Worm (Caenorhabditis elegans) whole organism, late embryonic: ENCODE data around the gene K09E9.3.

Experiments used
- C08G9.2 ChIP-seq: sonication (generic microtip); optimal IDR thresholded peaks from 2 replicates; lab custom pipeline; 2016; ENCODE audit warnings: mild to moderate bottlenecking, missing genetic modification characterization, moderate library complexity, missing compliant biosample characterization
- F13H6.1 ChIP-seq: sonication (generic microtip); optimal IDR thresholded peaks from 2 replicates; lab custom pipeline; 2016; ENCODE audit warnings: missing genetic modification characterization, missing compliant biosample characterization
- ahr-1 ChIP-seq: sonication (generic microtip); optimal IDR thresholded peaks from 2 replicates; lab custom pipeline; 2016; ENCODE audit warnings: missing genetic modification characterization, missing compliant biosample characterization
- ama-1 ChIP-seq: fragments of 150-350 bp; optimal IDR thresholded peaks from 2 replicates; lab custom pipeline; 2014
- ceh-14 ChIP-seq: sonication (generic microtip); optimal IDR thresholded peaks from 2 replicates; lab custom pipeline; 2016; ENCODE audit warnings: missing genotype, missing genetic modification characterization, missing compliant biosample characterization
- ceh-18 ChIP-seq: sonication (generic microtip); optimal IDR thresholded peaks from 2 replicates; lab custom pipeline; 2016; ENCODE audit warnings: missing genetic modification characterization, missing compliant biosample characterization
- ceh-22 ChIP-seq: sonication (generic microtip); optimal IDR thresholded peaks from 2 replicates; lab custom pipeline; 2017; ENCODE audit warnings: missing biosample characterization, missing genetic modification characterization
- ceh-24 ChIP-seq: sonication (generic microtip); optimal IDR thresholded peaks from 2 replicates; lab custom pipeline; 2016; ENCODE audit warnings: mild to moderate bottlenecking, missing genetic modification characterization, missing compliant biosample characterization
- ceh-31 ChIP-seq: sonication (generic microtip); optimal IDR thresholded peaks from 2 replicates; lab custom pipeline; 2016; ENCODE audit warnings: missing genetic modification characterization, missing compliant biosample characterization
- ceh-45 ChIP-seq: fragments of 200-800 bp; sonication (Bioruptor generic); IDR thresholded peaks from 2 replicates; pipeline ENCODE4 v1.3.6; 2022; ENCODE audit warnings: missing genetic modification reagents, missing genetic modification characterization, missing compliant biosample characterization
- ceh-48 ChIP-seq: sonication (generic microtip); optimal IDR thresholded peaks from 2 replicates; lab custom pipeline; 2016; ENCODE audit warnings: missing genetic modification characterization, inconsistent platforms, missing compliant biosample characterization
- ceh-6 ChIP-seq: fragments of 200-800 bp; sonication (Bioruptor generic); optimal IDR thresholded peaks from 2 replicates; lab custom pipeline; 2018; ENCODE audit warnings: mild to moderate bottlenecking, missing genetic modification characterization, missing compliant biosample characterization
- ceh-9 ChIP-seq: sonication (generic microtip); optimal IDR thresholded peaks from 2 replicates; lab custom pipeline; 2016; ENCODE audit warnings: mild to moderate bottlenecking, missing genetic modification characterization, inconsistent platforms, missing compliant biosample characterization
- dmd-4 ChIP-seq: sonication (generic microtip); optimal IDR thresholded peaks from 2 replicates; lab custom pipeline; 2016; ENCODE audit warnings: borderline replicate concordance, missing genetic modification characterization, missing compliant biosample characterization
- elt-2 ChIP-seq: sonication (generic microtip); optimal IDR thresholded peaks from 2 replicates; lab custom pipeline; 2016; ENCODE audit warnings: missing genetic modification reagents, missing genetic modification characterization, missing compliant biosample characterization
- elt-4 ChIP-seq: sonication (generic microtip); optimal IDR thresholded peaks from 2 replicates; lab custom pipeline; 2016; ENCODE audit warnings: missing genetic modification characterization, missing compliant biosample characterization
- ets-4 ChIP-seq: sonication (generic microtip); optimal IDR thresholded peaks from 2 replicates; lab custom pipeline; 2016; ENCODE audit warnings: missing genetic modification characterization, missing compliant biosample characterization
- fax-1 ChIP-seq: sonication (generic microtip); optimal IDR thresholded peaks from 2 replicates; lab custom pipeline; 2016; ENCODE audit warnings: missing genotype, missing genetic modification characterization, missing compliant biosample characterization
- fkh-10 ChIP-seq: fragments of 150-350 bp; optimal IDR thresholded peaks from 2 replicates; lab custom pipeline; 2014; ENCODE audit warnings: missing biosample characterization, missing genetic modification reagents, missing genetic modification characterization
- gmeb-2 ChIP-seq: sonication (generic microtip); optimal IDR thresholded peaks from 2 replicates; lab custom pipeline; 2016; ENCODE audit warnings: missing genetic modification characterization, inconsistent platforms, missing compliant biosample characterization
- hlh-13 ChIP-seq: fragments of 200-800 bp; sonication (Bioruptor generic); optimal IDR thresholded peaks from 2 replicates; lab custom pipeline; 2018; ENCODE audit warnings: mild to moderate bottlenecking, missing genetic modification characterization, missing compliant biosample characterization
- hlh-15 ChIP-seq: sonication (generic microtip); optimal IDR thresholded peaks from 2 replicates; lab custom pipeline; 2016; ENCODE audit warnings: missing genetic modification characterization, missing compliant biosample characterization
- hlh-30 ChIP-seq: sonication (generic microtip); optimal IDR thresholded peaks from 2 replicates; lab custom pipeline; 2017; ENCODE audit warnings: antibody characterized with exemption, missing genetic modification characterization, missing compliant biosample characterization; ENCODE audit not compliant: insufficient read depth
- hlh-8 ChIP-seq: sonication (generic microtip); optimal IDR thresholded peaks from 2 replicates; lab custom pipeline; 2016; ENCODE audit warnings: missing genotype, missing genetic modification characterization, missing compliant biosample characterization
- mec-3 ChIP-seq: sonication (generic microtip); optimal IDR thresholded peaks from 2 replicates; lab custom pipeline; 2016; ENCODE audit warnings: borderline replicate concordance, missing genetic modification characterization, missing compliant biosample characterization
- nfya-1 ChIP-seq: sonication (generic microtip); optimal IDR thresholded peaks from 2 replicates; lab custom pipeline; 2017; ENCODE audit warnings: missing genetic modification characterization, mild to moderate bottlenecking, missing compliant biosample characterization, antibody characterized with exemption, moderate library complexity
- nhr-232 ChIP-seq: sonication (generic microtip); optimal IDR thresholded peaks from 2 replicates; lab custom pipeline; 2016; ENCODE audit warnings: missing genetic modification characterization, missing compliant biosample characterization
- npax-4 ChIP-seq: sonication (generic microtip); optimal IDR thresholded peaks from 2 replicates; lab custom pipeline; 2016; ENCODE audit warnings: missing genetic modification characterization, missing compliant biosample characterization
- pag-3 ChIP-seq: sonication (generic microtip); optimal IDR thresholded peaks from 2 replicates; lab custom pipeline; 2016; ENCODE audit warnings: missing compliant biosample characterization, missing genetic modification characterization, borderline replicate concordance
- pha-2 ChIP-seq: sonication (generic microtip); optimal IDR thresholded peaks from 2 replicates; lab custom pipeline; 2017; ENCODE audit warnings: mild to moderate bottlenecking, missing genetic modification characterization, missing compliant biosample characterization
- pqm-1 ChIP-seq: sonication (generic microtip); optimal IDR thresholded peaks from 2 replicates; lab custom pipeline; 2016; ENCODE audit warnings: missing genetic modification characterization, missing compliant biosample characterization
- pros-1 ChIP-seq: fragments of 150-350 bp; optimal IDR thresholded peaks from 2 replicates; lab custom pipeline; 2014; ENCODE audit warnings: missing biosample characterization, missing genetic modification reagents, missing genetic modification characterization
- sox-4 ChIP-seq: sonication (generic microtip); optimal IDR thresholded peaks from 2 replicates; lab custom pipeline; 2017; ENCODE audit warnings: mild to moderate bottlenecking, missing genetic modification characterization, inconsistent platforms, missing compliant biosample characterization
- syd-9 ChIP-seq: sonication (generic microtip); optimal IDR thresholded peaks from 2 replicates; lab custom pipeline; 2016; ENCODE audit warnings: mild to moderate bottlenecking, missing genetic modification characterization, moderate library complexity, missing compliant biosample characterization
- tbx-2 ChIP-seq: sonication (generic microtip); optimal IDR thresholded peaks from 2 replicates; lab custom pipeline; 2016; ENCODE audit warnings: missing genetic modification characterization, missing compliant biosample characterization
- ttx-3 ChIP-seq: sonication (generic microtip); optimal IDR thresholded peaks from 2 replicates; lab custom pipeline; 2016; ENCODE audit warnings: missing genetic modification reagents, missing genetic modification characterization, missing compliant biosample characterization
- unc-3 ChIP-seq, 2 experiments: fragments of 200-800 bp in 1 of 2; sonication (Bioruptor generic) in 1 of 2; sonication (generic microtip) in 1 of 2; conservative IDR thresholded peaks in 1 of 2; optimal IDR thresholded peaks in 1 of 2; 2 replicates each; pipeline versions ENCODE4 v1.3.6 to Lab custom; 2016 to 2022; ENCODE audit warnings: missing compliant biosample characterization in 2 of 2, missing genetic modification characterization in 2 of 2, missing genetic modification reagents in 1 of 2
- unc-55 ChIP-seq: sonication (generic microtip); optimal IDR thresholded peaks from 2 replicates; lab custom pipeline; 2017; ENCODE audit warnings: missing biosample characterization, missing genetic modification reagents, missing genetic modification characterization
- unc-86 ChIP-seq: sonication (generic microtip); optimal IDR thresholded peaks from 2 replicates; lab custom pipeline; 2016; ENCODE audit warnings: missing genetic modification characterization, missing compliant biosample characterization

K09E9.3 gene

DNA sequence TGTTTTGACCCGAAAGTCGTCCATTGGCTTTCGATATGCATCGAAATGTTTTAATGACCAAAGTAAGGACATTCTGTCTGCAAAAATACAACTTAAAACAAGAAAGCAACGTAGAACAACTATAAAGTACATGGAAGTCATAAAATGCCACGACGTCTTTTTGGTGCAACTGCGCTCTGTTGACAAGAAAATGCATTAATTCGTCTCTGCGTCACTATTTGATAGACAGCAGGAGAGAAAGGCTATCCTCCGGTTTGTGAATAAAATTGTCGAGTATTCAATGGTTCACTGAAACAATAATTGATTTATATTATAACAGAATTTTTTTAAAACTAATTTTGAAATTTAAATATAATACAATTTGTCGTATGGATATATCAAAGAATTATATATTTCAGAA, 2.8 kb upstream of the K09E9.3 start, which contains the start of gene ergi-3 (continued):
- TF ChIP-seq pros-1 (tag; lab: Kevin White, UChicago) (peak; percentile 7), unc-55 (peak; percentile 75), fkh-10 (GFP tag; lab: Kevin White, UChicago) (no peak), F13H6.1 (tag; lab: Kevin White, UChicago) (no peak), sox-4 (no peak), ceh-14 (tag; lab: Kevin White, UChicago) (no peak), elt-2 (tag; lab: Kevin White, UChicago) (no peak), ceh-45 (0 out of 2 replicates have a peak, but pooled peaks have one; percentile 24), pqm-1 (no peak), ceh-9 (no peak), pag-3 (tag; lab: Kevin White, UChicago) (no peak), ttx-3 (tag; lab: Kevin White, UChicago) (no peak), ceh-31 (tag; lab: Kevin White, UChicago) (peak; percentile 43), npax-4 (tag; lab: Kevin White, UChicago) (no peak), gmeb-2 (tag; lab: Kevin White, UChicago) (no peak), dmd-4 (tag; lab: Kevin White, UChicago) (no peak), ama-1 (lab: Kevin White, UChicago) (no peak), ceh-18 (tag; lab: Kevin White, UChicago) (peak; percentile 25), ceh-6 (no peak)
- TF ChIP-seq, all 69 proteins: peak for 8

DNA sequence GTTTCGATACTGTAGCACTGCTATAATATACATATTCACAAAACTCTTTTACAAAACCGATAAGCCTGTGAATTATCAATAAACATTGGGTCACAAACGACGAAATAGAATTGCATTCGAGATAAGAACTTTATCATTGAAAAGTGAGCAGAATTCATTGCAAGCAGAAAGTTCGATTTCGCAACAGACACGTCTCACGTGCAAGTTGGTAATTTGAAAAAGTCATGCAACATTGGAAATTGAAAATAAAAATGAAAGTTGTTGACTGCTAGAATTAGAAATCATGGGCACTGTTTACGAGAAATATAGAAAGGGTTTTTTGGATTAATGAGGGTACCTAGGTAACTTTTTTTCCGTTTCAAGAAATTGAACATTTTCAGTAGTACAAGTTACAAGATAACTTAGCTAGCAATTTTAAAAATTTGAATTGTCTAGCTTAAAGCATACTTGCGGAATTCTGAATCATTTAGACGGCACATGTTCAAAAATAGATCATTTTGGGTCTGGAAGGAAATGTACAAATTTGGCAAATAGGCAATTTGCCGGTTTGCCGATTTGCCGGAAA, 3.0 kb downstream of the K09E9.3 start:
- TF ChIP-seq elt-2 (tag; lab: Kevin White, UChicago) (peak; percentile 88), elt-4 (tag; lab: Kevin White, UChicago) (no peak)

- TF ChIP-seq hlh-15 (tag; lab: Kevin White, UChicago): no peak
- no peak for TF ChIP-seq unc-3 (GFP tag; conservative IDR thresholded peaks at IDR 0.05; lab: Robert Waterston, UW)
- TF ChIP-seq unc-3 (tag; optimal IDR thresholded peaks at IDR 0.05; lab: Kevin White, UChicago): no peak
- no peak for TF ChIP-seq ttx-3 (tag; lab: Kevin White, UChicago)
- no peak for TF ChIP-seq syd-9 (tag; lab: Kevin White, UChicago)
- no peak for TF ChIP-seq pha-2 (tag; lab: Kevin White, UChicago)
- TF ChIP-seq hlh-13: no peak
- no peak for TF ChIP-seq unc-86
- no peak for TF ChIP-seq tbx-2 (tag; lab: Kevin White, UChicago)
- no peak for TF ChIP-seq ceh-24 (tag; lab: Kevin White, UChicago)
- no peak for TF ChIP-seq C08G9.2 (tag; lab: Kevin White, UChicago)
- TF ChIP-seq unc-55: no peak
- TF ChIP-seq ets-4 (tag; lab: Kevin White, UChicago): no peak
- no peak for TF ChIP-seq ceh-48 (tag; lab: Kevin White, UChicago)
- no peak for TF ChIP-seq fax-1 (tag; lab: Kevin White, UChicago)
- no peak for TF ChIP-seq ceh-6
- TF ChIP-seq ceh-22 (tag; lab: Kevin White, UChicago): no peak
Measured at ce11 chrX:15609698-15610097, 3.9 kb downstream of the K09E9.3 start.

DNA sequence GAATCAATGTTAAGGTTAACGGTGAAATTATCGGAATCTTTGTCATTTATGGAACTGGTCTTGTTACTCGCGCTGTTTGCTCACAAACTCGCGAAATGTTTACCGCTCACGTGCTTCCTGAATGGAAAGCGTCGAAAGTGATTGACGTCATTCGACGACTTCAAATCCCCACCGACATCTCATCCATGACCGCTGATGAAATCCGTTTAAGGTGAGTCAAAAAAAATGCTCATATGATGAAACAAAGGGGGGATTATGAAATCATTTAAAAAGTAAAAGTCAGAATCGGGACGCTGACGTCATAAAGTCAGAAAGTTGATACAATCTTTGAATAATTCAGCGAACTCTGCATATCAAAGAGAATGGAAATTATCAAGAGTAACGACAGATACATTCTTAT, 5.0 kb downstream of the K09E9.3 start:
- TF ChIP-seq ahr-1 (tag; lab: Kevin White, UChicago) (no peak), nfya-1 (tag; lab: Kevin White, UChicago) (no peak), nhr-232 (tag; lab: Kevin White, UChicago) (no peak), hlh-30 (no peak), F13H6.1 (tag; lab: Kevin White, UChicago) (no peak), hlh-8 (tag; lab: Kevin White, UChicago) (no peak), ama-1 (lab: Kevin White, UChicago) (no peak), mec-3 (tag; lab: Kevin White, UChicago) (no peak), unc-3 (GFP tag; conservative IDR thresholded peaks at IDR 0.05; lab: Robert Waterston, UW) (no peak), unc-3 (tag; optimal IDR thresholded peaks at IDR 0.05; lab: Kevin White, UChicago) (no peak)
